Worm (Caenorhabditis elegans) whole organism, L1 larva: Measurements from ENCODE around the gene F37C12.10.
A peak's percentile ranks its signal among the peaks of the same experiment; 100 is the strongest.
"Not testable (repeated sequence)": the region's sequence is repeated elsewhere in the genome, so short reads cannot be mapped to it uniquely, and the experiment has no call there.

Experiments
- C04F5.9 ChIP-seq: sonication (generic microtip); optimal IDR thresholded peaks from 2 replicates; lab custom pipeline; 2016; ENCODE audit warnings: missing genetic modification characterization, missing compliant biosample characterization
- C34B4.2 ChIP-seq: sonication (generic microtip); optimal IDR thresholded peaks from 2 replicates; lab custom pipeline; 2017; ENCODE audit warnings: mild to moderate bottlenecking, missing genetic modification characterization, missing compliant biosample characterization
- F16B12.6 ChIP-seq: fragments of 150-350 bp; optimal IDR thresholded peaks from 2 replicates; lab custom pipeline; 2014; ENCODE audit warnings: missing biosample characterization, missing genetic modification characterization
- aha-1 ChIP-seq: fragments of 150-350 bp; optimal IDR thresholded peaks from 2 replicates; lab custom pipeline; 2014; ENCODE audit warnings: missing biosample characterization, missing genetic modification characterization
- alr-1 ChIP-seq: fragments of 200-800 bp; sonication (Bioruptor generic); optimal IDR thresholded peaks from 2 replicates; lab custom pipeline; 2018; ENCODE audit warnings: borderline replicate concordance, mild to moderate bottlenecking, missing genetic modification characterization, missing compliant biosample characterization
- aly-2 ChIP-seq: fragments of 150-350 bp; optimal IDR thresholded peaks from 2 replicates; lab custom pipeline; 2014; ENCODE audit warnings: missing biosample characterization, missing genetic modification characterization
- ceh-63 ChIP-seq: fragments of 200-800 bp; sonication (Bioruptor generic); optimal IDR thresholded peaks from 2 replicates; lab custom pipeline; 2018; ENCODE audit warnings: mild to moderate bottlenecking, missing genetic modification characterization, missing compliant biosample characterization
- ceh-8 ChIP-seq: fragments of 200-800 bp; sonication (Bioruptor generic); optimal IDR thresholded peaks from 2 replicates; lab custom pipeline; 2018; ENCODE audit warnings: mild to moderate bottlenecking, missing genetic modification characterization, moderate library complexity, missing compliant biosample characterization
- ceh-88 ChIP-seq: fragments of 200-800 bp; sonication (Bioruptor generic); IDR thresholded peaks from 2 replicates; pipeline ENCODE4 v1.3.6; 2022; ENCODE audit warnings: missing genetic modification characterization, missing compliant biosample characterization
- ceh-90 ChIP-seq: sonication (generic microtip); optimal IDR thresholded peaks from 2 replicates; lab custom pipeline; 2016; ENCODE audit warnings: missing genetic modification characterization, missing compliant biosample characterization
- ces-1 ChIP-seq: fragments of 150-350 bp; optimal IDR thresholded peaks from 2 replicates; lab custom pipeline; 2014; ENCODE audit warnings: missing biosample characterization, missing genetic modification reagents, missing genetic modification characterization
- dsc-1 ChIP-seq: sonication (generic microtip); optimal IDR thresholded peaks from 2 replicates; lab custom pipeline; 2016; ENCODE audit warnings: mild to moderate bottlenecking, missing genetic modification characterization, missing compliant biosample characterization
- efl-1 ChIP-seq, 4 experiments: fragments of 150-350 bp; optimal IDR thresholded peaks in 3 of 4; peaks in 1 of 4; 1 replicate in 1 of 4; 2 replicates in 3 of 4; lab custom pipeline; 2014; ENCODE audit warnings: missing biosample characterization in 2 of 4, missing genetic modification characterization in 2 of 4, missing genetic modification reagents in 2 of 4
- elt-2 ChIP-seq: sonication (generic microtip); optimal IDR thresholded peaks from 2 replicates; lab custom pipeline; 2016; ENCODE audit warnings: missing genetic modification characterization, mild to moderate bottlenecking, inconsistent platforms, missing compliant biosample characterization, missing genetic modification reagents
- ets-5 ChIP-seq: fragments of 200-800 bp; sonication (Bioruptor generic); IDR thresholded peaks from 2 replicates; pipeline ENCODE4 v1.3.6; 2022; ENCODE audit warnings: missing genetic modification characterization, missing compliant biosample characterization
- fkh-4 ChIP-seq: sonication (generic microtip); optimal IDR thresholded peaks from 2 replicates; lab custom pipeline; 2016; ENCODE audit warnings: missing compliant biosample characterization, missing genetic modification characterization, borderline replicate concordance
- hlh-4 ChIP-seq: sonication (generic microtip); optimal IDR thresholded peaks from 2 replicates; lab custom pipeline; 2016; ENCODE audit warnings: mild to moderate bottlenecking, missing genetic modification characterization, missing compliant biosample characterization
- irx-1 ChIP-seq: sonication (generic microtip); optimal IDR thresholded peaks from 2 replicates; lab custom pipeline; 2016; ENCODE audit warnings: missing genetic modification characterization, missing compliant biosample characterization
- isw-1 ChIP-seq: fragments of 200-800 bp; sonication (Bioruptor generic); IDR thresholded peaks from 2 replicates; pipeline ENCODE4 v1.3.6; 2022; ENCODE audit warnings: missing genetic modification characterization, missing compliant biosample characterization
- jun-1 ChIP-seq: fragments of 150-350 bp; optimal IDR thresholded peaks from 2 replicates; lab custom pipeline; 2014; ENCODE audit warnings: missing biosample characterization, missing genetic modification reagents, missing genetic modification characterization
- lin-14 ChIP-seq: fragments of 200-800 bp; sonication (Bioruptor generic); optimal IDR thresholded peaks from 2 replicates; lab custom pipeline; 2018; ENCODE audit warnings: mild to moderate bottlenecking, missing genetic modification characterization, moderate library complexity, missing compliant biosample characterization
- lin-15B ChIP-seq: fragments of 150-350 bp; sonication (generic microtip); optimal IDR thresholded peaks from 3 replicates; lab custom pipeline; 2014; ENCODE audit warnings: missing biosample characterization, missing genetic modification characterization
- lin-39 ChIP-seq: fragments of 150-350 bp; optimal IDR thresholded peaks from 2 replicates; lab custom pipeline; 2014; ENCODE audit warnings: missing biosample characterization, missing genetic modification reagents, missing genetic modification characterization
- lir-3 ChIP-seq: sonication (generic microtip); optimal IDR thresholded peaks from 2 replicates; lab custom pipeline; 2016; ENCODE audit warnings: mild to moderate bottlenecking, missing genetic modification characterization, moderate library complexity, missing compliant biosample characterization; ENCODE audit not compliant: poor library complexity
- lsy-2 ChIP-seq, 2 experiments: fragments of 150-350 bp; optimal IDR thresholded peaks; 2 replicates each; lab custom pipeline; 2014; ENCODE audit warnings: missing biosample characterization in 2 of 2, missing genetic modification characterization in 2 of 2
- mdl-1 ChIP-seq, 2 experiments: fragments of 150-350 bp; optimal IDR thresholded peaks; 2 replicates each; lab custom pipeline; 2014 to 2017; ENCODE audit warnings: missing biosample characterization in 2 of 2, missing genetic modification characterization in 2 of 2, inconsistent platforms in 1 of 2
- nhr-12 ChIP-seq: sonication (generic microtip); optimal IDR thresholded peaks from 2 replicates; lab custom pipeline; 2017; ENCODE audit warnings: missing biosample characterization, missing genetic modification characterization
- nhr-19 ChIP-seq: fragments of 200-800 bp; sonication (Bioruptor generic); conservative IDR thresholded peaks from 2 replicates; pipeline ENCODE4 v1.3.6; 2022; ENCODE audit warnings: missing genetic modification characterization, missing compliant biosample characterization
- nhr-20 ChIP-seq: sonication (generic microtip); optimal IDR thresholded peaks from 2 replicates; lab custom pipeline; 2016; ENCODE audit warnings: mild to moderate bottlenecking, missing genetic modification characterization, missing compliant biosample characterization
- nhr-47 ChIP-seq: sonication (generic microtip); optimal IDR thresholded peaks from 2 replicates; lab custom pipeline; 2016; ENCODE audit warnings: mild to moderate bottlenecking, missing genetic modification characterization, moderate library complexity, missing compliant biosample characterization
- nhr-77 ChIP-seq: fragments of 150-350 bp; optimal IDR thresholded peaks from 2 replicates; lab custom pipeline; 2014; ENCODE audit warnings: missing biosample characterization, missing genetic modification characterization
- nhr-90 ChIP-seq: sonication (generic microtip); optimal IDR thresholded peaks from 2 replicates; lab custom pipeline; 2016; ENCODE audit warnings: mild to moderate bottlenecking, missing genetic modification characterization, missing compliant biosample characterization; ENCODE audit not compliant: poor library complexity
- pag-3 ChIP-seq: sonication (generic microtip); optimal IDR thresholded peaks from 2 replicates; lab custom pipeline; 2017; ENCODE audit warnings: missing genetic modification characterization, mild to moderate bottlenecking, missing compliant biosample characterization, antibody characterized with exemption, borderline replicate concordance; ENCODE audit not compliant: insufficient read depth
- pax-3 ChIP-seq: fragments of 200-800 bp; sonication (Bioruptor generic); optimal IDR thresholded peaks from 2 replicates; lab custom pipeline; 2018; ENCODE audit warnings: mild to moderate bottlenecking, missing genetic modification characterization, moderate library complexity, missing compliant biosample characterization
- pqm-1 ChIP-seq: sonication (generic microtip); optimal IDR thresholded peaks from 3 replicates; lab custom pipeline; 2017; ENCODE audit warnings: missing biosample characterization, missing genetic modification characterization
- skn-1 ChIP-seq: fragments of 150-350 bp; optimal IDR thresholded peaks from 2 replicates; lab custom pipeline; 2014; ENCODE audit warnings: missing biosample characterization, missing genetic modification characterization
- snu-23 ChIP-seq: sonication (generic microtip); optimal IDR thresholded peaks from 2 replicates; lab custom pipeline; 2016; ENCODE audit warnings: missing genetic modification characterization, missing compliant biosample characterization
- sptf-1 ChIP-seq: fragments of 150-350 bp; optimal IDR thresholded peaks from 2 replicates; lab custom pipeline; 2014; ENCODE audit warnings: missing biosample characterization, missing genetic modification characterization
- sup-37 ChIP-seq: fragments of 200-800 bp; sonication (Bioruptor generic); optimal IDR thresholded peaks from 2 replicates; lab custom pipeline; 2018; ENCODE audit warnings: mild to moderate bottlenecking, missing genetic modification characterization, missing compliant biosample characterization
- tbx-2 ChIP-seq: sonication (generic microtip); optimal IDR thresholded peaks from 2 replicates; lab custom pipeline; 2016; ENCODE audit warnings: missing genetic modification characterization, missing compliant biosample characterization
- unc-30 ChIP-seq: sonication (generic microtip); optimal IDR thresholded peaks from 2 replicates; lab custom pipeline; 2017; ENCODE audit warnings: missing biosample characterization, missing genetic modification characterization
- unc-62 ChIP-seq: fragments of 150-350 bp; optimal IDR thresholded peaks from 2 replicates; lab custom pipeline; 2014; ENCODE audit warnings: missing biosample characterization, missing genetic modification reagents, missing genetic modification characterization
- unc-98 ChIP-seq: fragments of 200-800 bp; sonication (Bioruptor generic); IDR thresholded peaks from 2 replicates; pipeline ENCODE4 v1.3.6; 2022; ENCODE audit warnings: missing genetic modification characterization, missing compliant biosample characterization
- zag-1 ChIP-seq: fragments of 150-350 bp; optimal IDR thresholded peaks from 2 replicates; lab custom pipeline; 2014; ENCODE audit warnings: missing biosample characterization, missing genetic modification characterization
- zip-4 ChIP-seq: fragments of 200-800 bp; sonication (Bioruptor generic); optimal IDR thresholded peaks from 2 replicates; lab custom pipeline; 2018; ENCODE audit warnings: mild to moderate bottlenecking, missing genetic modification characterization, moderate library complexity, missing compliant biosample characterization

Gene F37C12.10

ce11 chrIII:7188300-7189052, at the start of gene F37C12.10, which contains the start of gene F37C12.21:
F37C12.10 (minus strand) TSS chrIII:7188384.
F37C12.21 (plus strand) TSS chrIII:7188357.
- TF ChIP-seq lsy-2 (tag; optimal IDR thresholded peaks at IDR 0.05; lab: Kevin White, UChicago) = peak in 1 of 2 experiments; percentile 5
- TF ChIP-seq elt-2 (tag; lab: Kevin White, UChicago) = peak; percentile 37
- TF ChIP-seq sptf-1 (tag; lab: Kevin White, UChicago) = no peak
- no peak for TF ChIP-seq efl-1 (optimal IDR thresholded peaks at IDR 0.05; lab: Kevin White, UChicago)
- peak in 1 of 2 experiments; percentile 14 for TF ChIP-seq efl-1 (GFP tag; optimal IDR thresholded peaks at IDR 0.05 in 1 of 2; lab: Kevin White, UChicago)
- TF ChIP-seq, all 84 proteins: peak for 3

- peak in 1 of 2 experiments; percentile 24 for TF ChIP-seq efl-1 (optimal IDR thresholded peaks at IDR 0.05; lab: Kevin White, UChicago)
- TF ChIP-seq efl-1 (GFP tag; optimal IDR thresholded peaks at IDR 0.05 in 1 of 2; lab: Kevin White, UChicago) = not testable (repeated sequence)
Observed at ce11 chrIII:7237877-7238276, 49.7 kb upstream of the F37C12.10 start.

ce11 chrIII:7234148-7234547, 46.0 kb upstream of the F37C12.10 start, which contains the start of gene ndus-8:
ndus-8 (minus strand) TSS chrIII:7234202.
- no peak for TF ChIP-seq fkh-4
- TF ChIP-seq zag-1 (tag; lab: Kevin White, UChicago) = no peak
- no peak for TF ChIP-seq ces-1
- TF ChIP-seq pqm-1 = no peak
- TF ChIP-seq jun-1 (tag; lab: Kevin White, UChicago) = peak; percentile 17
- TF ChIP-seq isw-1 (GFP tag; lab: Robert Waterston, UW) = peak; percentile 37
- TF ChIP-seq C34B4.2 (tag; lab: Kevin White, UChicago) = no peak
- TF ChIP-seq unc-98 (GFP tag; lab: Robert Waterston, UW) = no peak
- TF ChIP-seq ceh-88 (GFP tag; lab: Robert Waterston, UW) = no peak
- TF ChIP-seq nhr-19 (GFP tag; lab: Robert Waterston, UW) = peak; percentile 84
- peak; percentile 85 for TF ChIP-seq snu-23 (GFP tag; lab: Kevin White, UChicago)
- TF ChIP-seq zip-4 (GFP tag; lab: Kevin White, UChicago) = peak; percentile 35
- TF ChIP-seq aly-2 = no peak
- TF ChIP-seq elt-2 (tag; lab: Kevin White, UChicago) = peak; percentile 35
- peak; percentile 39 for TF ChIP-seq C04F5.9
- no peak for TF ChIP-seq nhr-12 (tag; lab: Kevin White, UChicago)
- no peak for TF ChIP-seq pag-3
- no peak for TF ChIP-seq sptf-1 (tag; lab: Kevin White, UChicago)
- TF ChIP-seq lin-15B (tag; lab: Kevin White, UChicago) = peak; percentile 39
- TF ChIP-seq tbx-2 (tag; lab: Kevin White, UChicago) = peak; percentile 69
- TF ChIP-seq mdl-1 (tag; optimal IDR thresholded peaks at IDR 0.05; lab: Kevin White, UChicago) = peak in 1 of 2 experiments; percentile 57
- TF ChIP-seq unc-62 (GFP tag; lab: Kevin White, UChicago) = no peak
- peak; percentile 38 for TF ChIP-seq lir-3 (tag; lab: Kevin White, UChicago)
- no peak for TF ChIP-seq pax-3
- TF ChIP-seq nhr-77 = no peak
- TF ChIP-seq alr-1 (tag; lab: Kevin White, UChicago) = no peak
- no peak for TF ChIP-seq ceh-8 (GFP tag; lab: Kevin White, UChicago)
- TF ChIP-seq nhr-20 (tag; lab: Kevin White, UChicago) = peak; percentile 81
- TF ChIP-seq sup-37 (GFP tag; lab: Kevin White, UChicago) = no peak
- TF ChIP-seq aha-1 = no peak
- TF ChIP-seq ceh-90 (tag; lab: Kevin White, UChicago) = no peak
- peak; percentile 78 for TF ChIP-seq nhr-90
- TF ChIP-seq nhr-47 (tag; lab: Kevin White, UChicago) = peak; percentile 76
- TF ChIP-seq lin-14 = no peak
- TF ChIP-seq dsc-1 (tag; lab: Kevin White, UChicago) = peak; percentile 78
- peak; percentile 34 for TF ChIP-seq irx-1 (tag; lab: Kevin White, UChicago)
- TF ChIP-seq hlh-4 (tag; lab: Kevin White, UChicago) = no peak
- no peak for TF ChIP-seq ceh-63
- TF ChIP-seq skn-1 (tag; lab: Kevin White, UChicago) = peak; percentile 57
- TF ChIP-seq lin-39 = peak; percentile 43
- TF ChIP-seq unc-30 (tag; lab: Kevin White, UChicago) = no peak
- no peak for TF ChIP-seq ets-5 (GFP tag; lab: Robert Waterston, UW)
- peak; percentile 59 for TF ChIP-seq F16B12.6 (tag; lab: Kevin White, UChicago)
